Fruit fly (Drosophila melanogaster): ENCODE data around the gene tara.

- TF ChIP-seq CG2129 (GFP tag; IDR thresholded peaks at IDR 0.05; ENCODE audit: partially characterized antibody) (no peak), sd (tag; optimal IDR thresholded peaks at IDR 0.05) (no peak), CG10147 (GFP tag; optimal IDR thresholded peaks at IDR 0.05) (no peak), Rx (GFP tag; IDR thresholded peaks at IDR 0.05) (no peak), pan (optimal IDR thresholded peaks at IDR 0.05) (no peak), pan (GFP tag; optimal IDR thresholded peaks at IDR 0.05 in 1 of 2, IDR thresholded peaks at IDR 0.05 in 1 of 2) (no peak), CG15601 (tag; optimal IDR thresholded peaks at IDR 0.05) (no peak), HLH3B (GFP tag; IDR thresholded peaks at IDR 0.05) (no peak), Asciz (GFP tag; optimal IDR thresholded peaks at IDR 0.05) (no peak), CG14965 (GFP tag; optimal IDR thresholded peaks at IDR 0.05; ENCODE audit: borderline replicate concordance) (no peak), BtbVII (GFP tag; optimal IDR thresholded peaks at IDR 0.05) (peak; percentile 53), CHES-1-like (GFP tag; optimal IDR thresholded peaks at IDR 0.05) (no peak)
Measured at dm6 chr3R:16305185-16305989, 79.9 kb downstream of the tara start, which contains the start of gene Zip89B.
